Worm (Caenorhabditis elegans): ENCODE results near the gene rib-1.

The rib-1 gene

DNA sequence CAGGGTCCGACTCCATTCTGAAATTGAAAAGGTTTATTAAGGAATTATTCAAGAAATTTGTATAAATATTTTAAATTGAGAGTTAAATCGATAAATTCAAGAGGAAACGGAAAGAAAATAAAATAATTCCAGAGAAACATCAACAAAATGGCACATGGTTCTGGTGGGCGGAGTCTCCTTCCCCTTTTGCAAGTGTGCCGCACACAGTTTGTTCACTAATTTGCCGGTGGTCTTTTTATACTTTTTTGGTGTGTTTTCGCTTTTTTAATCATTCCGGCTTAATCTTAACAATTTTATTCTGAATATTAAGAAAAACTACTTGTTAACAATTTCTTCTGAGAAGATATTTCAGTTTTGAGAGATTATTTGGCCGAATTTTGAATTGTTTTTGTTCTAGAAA, 26.3 kb downstream of the rib-1 start, which contains the start of the genes ragc-1 and Y24F12A.1:
Gene ragc-1 (minus strand): TSS at position 25 of the 400 bp plus-strand sequence.
Gene Y24F12A.1 (plus strand): TSS at position 346 of the 400 bp plus-strand sequence.
- TF ChIP-seq nhr-237 (tag; optimal IDR thresholded peaks at IDR 0.05) (no peak), isw-1 (GFP tag; IDR thresholded peaks at IDR 0.05) (no peak), hpl-2 (GFP tag; optimal IDR thresholded peaks at IDR 0.05) (no peak), lin-13 (GFP tag; optimal IDR thresholded peaks at IDR 0.05) (no peak), nhr-47 (tag; optimal IDR thresholded peaks at IDR 0.05) (peak; percentile 41), nhr-77 (tag; optimal IDR thresholded peaks at IDR 0.05) (no peak), nhr-71 (tag; optimal IDR thresholded peaks at IDR 0.05) (peak; percentile 52), lin-39 (tag; optimal IDR thresholded peaks at IDR 0.05) (no peak), fos-1 (tag; optimal IDR thresholded peaks at IDR 0.05) (no peak), nhr-76 (tag; optimal IDR thresholded peaks at IDR 0.05) (no peak), ceh-88 (GFP tag; IDR thresholded peaks at IDR 0.05) (no peak), hlh-17 (GFP tag; optimal IDR thresholded peaks at IDR 0.05; ENCODE audit: borderline replicate concordance) (no peak), nhr-90 (tag; optimal IDR thresholded peaks at IDR 0.05; ENCODE audit: poor library complexity) (peak; percentile 51), C34B4.2 (tag; optimal IDR thresholded peaks at IDR 0.05) (no peak), mdl-1 (tag; optimal IDR thresholded peaks at IDR 0.05) (peak in 1 of 2 experiments; percentile 71), nhr-28 (tag; optimal IDR thresholded peaks at IDR 0.05) (no peak), vab-15 (tag; optimal IDR thresholded peaks at IDR 0.05) (peak; percentile 26), aly-2 (tag; optimal IDR thresholded peaks at IDR 0.05) (no peak), xbp-1 (tag; optimal IDR thresholded peaks at IDR 0.05) (peak; percentile 42), pax-3 (tag; optimal IDR thresholded peaks at IDR 0.05) (no peak), efl-1 (optimal IDR thresholded peaks at IDR 0.05) (peak; percentile 28 to 48), efl-1 (GFP tag; optimal IDR thresholded peaks at IDR 0.05 in 1 of 2) (peak; percentile 53 to 92), sox-4 (tag; optimal IDR thresholded peaks at IDR 0.05) (no peak), dpl-1 (GFP tag; optimal IDR thresholded peaks at IDR 0.05) (peak; percentile 28 to 64 (median 44)), fkh-4 (tag; optimal IDR thresholded peaks at IDR 0.05; ENCODE audit: borderline replicate concordance) (no peak), unc-30 (tag; optimal IDR thresholded peaks at IDR 0.05) (no peak), swsn-7 (tag; optimal IDR thresholded peaks at IDR 0.05) (peak; percentile 39), unc-130 (tag; optimal IDR thresholded peaks at IDR 0.05) (peak; percentile 61), irx-1 (tag; optimal IDR thresholded peaks at IDR 0.05) (no peak), jun-1 (tag; optimal IDR thresholded peaks at IDR 0.05) (no peak), snu-23 (GFP tag; optimal IDR thresholded peaks at IDR 0.05) (peak; percentile 41), lsy-2 (tag; optimal IDR thresholded peaks at IDR 0.05) (peak; percentile 58 to 68), lin-14 (GFP tag; optimal IDR thresholded peaks at IDR 0.05) (peak; percentile 55), fkh-10 (GFP tag; optimal IDR thresholded peaks at IDR 0.05) (no peak), ceh-8 (GFP tag; optimal IDR thresholded peaks at IDR 0.05) (no peak), mab-9 (GFP tag; IDR thresholded peaks at IDR 0.05) (no peak), nhr-84 (tag; optimal IDR thresholded peaks at IDR 0.05) (no peak), tlp-1 (tag; optimal IDR thresholded peaks at IDR 0.05) (no peak), aha-1 (tag; optimal IDR thresholded peaks at IDR 0.05) (no peak), elt-2 (tag; optimal IDR thresholded peaks at IDR 0.05) (no peak), ama-1 (optimal IDR thresholded peaks at IDR 0.05) (no peak), dsc-1 (tag; optimal IDR thresholded peaks at IDR 0.05) (peak; percentile 34), sptf-1 (tag; optimal IDR thresholded peaks at IDR 0.05) (no peak), nhr-12 (tag; optimal IDR thresholded peaks at IDR 0.05) (no peak), rnt-1 (tag; optimal IDR thresholded peaks at IDR 0.05) (peak; percentile 48), zag-1 (tag; optimal IDR thresholded peaks at IDR 0.05) (no peak), nhr-19 (GFP tag; conservative IDR thresholded peaks at IDR 0.05) (peak; percentile 30), unc-86 (tag; optimal IDR thresholded peaks at IDR 0.05) (no peak), nhr-11 (tag; optimal IDR thresholded peaks at IDR 0.05) (no peak), alr-1 (tag; optimal IDR thresholded peaks at IDR 0.05; ENCODE audit: borderline replicate concordance) (no peak), mef-2 (tag; optimal IDR thresholded peaks at IDR 0.05) (no peak), lir-3 (tag; optimal IDR thresholded peaks at IDR 0.05; ENCODE audit: poor library complexity) (peak; percentile 26), C16A3.4 (tag; optimal IDR thresholded peaks at IDR 0.05) (peak; percentile 53), lin-35 (GFP tag; optimal IDR thresholded peaks at IDR 0.05) (peak; percentile 29 to 61), fkh-8 (tag; optimal IDR thresholded peaks at IDR 0.05) (peak; percentile 22)

Measured in whole organism, L1 larva.